Fruit fly (Drosophila melanogaster) whole organism, embryonic: Measurements from ENCODE around the gene CG17124.

Source experiments
- Atf3 ChIP-seq: fragments of 200-800 bp; sonication (Bioruptor generic); optimal IDR thresholded peaks from 3 replicates; lab custom pipeline; 2016; ENCODE audit warnings: missing biosample characterization, missing genetic modification characterization
- BEAF-32 ChIP-seq: fragments of 200-800 bp; sonication (Bioruptor generic); optimal IDR thresholded peaks from 3 replicates; lab custom pipeline; 2017; ENCODE audit warnings: missing biosample characterization, missing genetic modification characterization, mild to moderate bottlenecking, moderate library complexity, missing genetic modification reagents
- CG1024 ChIP-seq: fragments of 200-800 bp; sonication (Bioruptor generic); IDR thresholded peaks from 2 replicates; pipeline ENCODE4 v1.3.6; 2022; ENCODE audit warnings: missing biosample characterization, missing genetic modification characterization
- CG12155 ChIP-seq: fragments of 200-800 bp; sonication (Bioruptor generic); optimal IDR thresholded peaks from 3 replicates; lab custom pipeline; 2016; ENCODE audit warnings: missing biosample characterization, missing genetic modification characterization
- CG12769 ChIP-seq: fragments of 200-800 bp; sonication (Bioruptor generic); optimal IDR thresholded peaks from 2 replicates; lab custom pipeline; 2019; ENCODE audit warnings: missing biosample characterization, mild to moderate bottlenecking, missing genetic modification characterization, moderate library complexity
- CG13775 ChIP-seq: fragments of 200-800 bp; sonication (Bioruptor generic); optimal IDR thresholded peaks from 3 replicates; lab custom pipeline; 2017; ENCODE audit warnings: missing biosample characterization, mild to moderate bottlenecking, missing genetic modification characterization
- CG14965 ChIP-seq: fragments of 200-800 bp; sonication (Bioruptor generic); optimal IDR thresholded peaks from 2 replicates; lab custom pipeline; 2016; ENCODE audit warnings: missing biosample characterization, missing genetic modification characterization, borderline replicate concordance
- CG15514 ChIP-seq: fragments of 200-800 bp; sonication (Bioruptor generic); optimal IDR thresholded peaks from 3 replicates; lab custom pipeline; 2017; ENCODE audit warnings: missing biosample characterization, missing genetic modification characterization, mild to moderate bottlenecking, moderate library complexity, missing genetic modification reagents
- CG15601 ChIP-seq: fragments of 200-800 bp; sonication (Bioruptor generic); optimal IDR thresholded peaks from 3 replicates; lab custom pipeline; 2019; ENCODE audit warnings: missing biosample characterization, mild to moderate bottlenecking, missing genetic modification characterization, moderate library complexity
- CG17328 ChIP-seq: fragments of 200-800 bp; sonication (Bioruptor generic); IDR thresholded peaks from 2 replicates; pipeline ENCODE4 v1.3.6; 2022; ENCODE audit warnings: missing biosample characterization, missing genetic modification characterization
- CG17385 ChIP-seq: fragments of 200-800 bp; sonication (Bioruptor generic); optimal IDR thresholded peaks from 3 replicates; lab custom pipeline; 2018; ENCODE audit warnings: missing biosample characterization, mild to moderate bottlenecking, missing genetic modification characterization
- CG18476 ChIP-seq: fragments of 200-800 bp; sonication (Bioruptor generic); optimal IDR thresholded peaks from 2 replicates; lab custom pipeline; 2016; ENCODE audit warnings: missing biosample characterization, mild to moderate bottlenecking, missing genetic modification characterization
- CG33557 ChIP-seq: fragments of 200-800 bp; sonication (Bioruptor generic); optimal IDR thresholded peaks from 2 replicates; lab custom pipeline; 2019; ENCODE audit warnings: missing biosample characterization, mild to moderate bottlenecking, missing genetic modification characterization, moderate library complexity
- CG43689 ChIP-seq: fragments of 200-800 bp; sonication (Bioruptor generic); IDR thresholded peaks from 2 replicates; pipeline ENCODE4 v1.3.6; 2022; ENCODE audit warnings: missing biosample characterization, missing genetic modification characterization
- CG4707 ChIP-seq: fragments of 200-800 bp; sonication (Bioruptor generic); optimal IDR thresholded peaks from 2 replicates; lab custom pipeline; 2018; ENCODE audit warnings: missing biosample characterization, mild to moderate bottlenecking, missing genetic modification characterization, moderate library complexity
- CG4730 ChIP-seq: fragments of 200-800 bp; sonication (Bioruptor generic); IDR thresholded peaks from 2 replicates; pipeline ENCODE4 v1.3.6; 2022; ENCODE audit warnings: missing biosample characterization, missing genetic modification characterization
- CG8281 ChIP-seq: fragments of 200-800 bp; sonication (Bioruptor generic); optimal IDR thresholded peaks from 2 replicates; lab custom pipeline; 2018; ENCODE audit warnings: missing biosample characterization, mild to moderate bottlenecking, missing genetic modification characterization, moderate library complexity
- CG8765 ChIP-seq: fragments of 200-800 bp; sonication (Bioruptor generic); IDR thresholded peaks from 2 replicates; pipeline ENCODE4 v1.3.6; 2022; ENCODE audit warnings: missing biosample characterization, missing genetic modification characterization
- CG9215 ChIP-seq: fragments of 200-800 bp; sonication (Bioruptor generic); IDR thresholded peaks from 2 replicates; pipeline ENCODE4 v1.3.6; 2022; ENCODE audit warnings: missing biosample characterization, missing genetic modification characterization
- CG9932 ChIP-seq: fragments of 200-800 bp; sonication (Bioruptor generic); IDR thresholded peaks from 2 replicates; pipeline ENCODE4 v1.3.6; 2022; ENCODE audit warnings: missing biosample characterization, missing genetic modification characterization
- Drgx ChIP-seq: fragments of 200-800 bp; sonication (Bioruptor generic); IDR thresholded peaks from 2 replicates; pipeline ENCODE4 v1.3.6; 2022; ENCODE audit warnings: missing biosample characterization, missing genetic modification characterization
- Hr3 ChIP-seq: fragments of 200-800 bp; sonication (Bioruptor generic); optimal IDR thresholded peaks from 3 replicates; lab custom pipeline; 2016; ENCODE audit warnings: missing biosample characterization, missing genetic modification characterization
- NFAT ChIP-seq: fragments of 200-800 bp; sonication (Bioruptor generic); IDR thresholded peaks from 2 replicates; pipeline ENCODE4 v1.3.6; 2022; ENCODE audit warnings: missing biosample characterization, missing genetic modification characterization
- Nf-YC ChIP-seq: fragments of 200-800 bp; optimal IDR thresholded peaks from 3 replicates; lab custom pipeline; 2019; ENCODE audit warnings: missing biosample characterization, mild to moderate bottlenecking, missing genetic modification characterization, moderate library complexity
- Side ChIP-seq: fragments of 200-800 bp; sonication (Bioruptor generic); optimal IDR thresholded peaks from 2 replicates; lab custom pipeline; 2016; ENCODE audit warnings: missing biosample characterization, missing genetic modification characterization
- Sox100B ChIP-seq: fragments of 200-800 bp; sonication (Bioruptor generic); optimal IDR thresholded peaks from 3 replicates; lab custom pipeline; 2018; ENCODE audit warnings: missing biosample characterization, mild to moderate bottlenecking, missing genetic modification characterization
- Taf1 ChIP-seq: fragments of 200-800 bp; sonication (Bioruptor generic); IDR thresholded peaks from 2 replicates; pipeline ENCODE4 v1.3.6; 2022; ENCODE audit warnings: missing biosample characterization, missing genetic modification characterization
- Xrp1 ChIP-seq: fragments of 200-800 bp; sonication (Bioruptor generic); IDR thresholded peaks from 2 replicates; pipeline ENCODE4 v1.3.6; 2022; ENCODE audit warnings: missing biosample characterization, missing genetic modification characterization
- amos ChIP-seq: fragments of 200-800 bp; sonication (Bioruptor generic); IDR thresholded peaks from 2 replicates; pipeline ENCODE4 v1.3.6; 2022; ENCODE audit warnings: missing biosample characterization, missing genetic modification characterization; ENCODE audit not compliant: partially characterized antibody
- croc ChIP-seq: fragments of 200-800 bp; sonication (Bioruptor generic); conservative IDR thresholded peaks from 3 replicates; pipeline ENCODE4 v1.3.6; 2022; ENCODE audit warnings: missing biosample characterization, missing genetic modification characterization
- dimm ChIP-seq: fragments of 200-800 bp; sonication (Bioruptor generic); IDR thresholded peaks from 2 replicates; pipeline ENCODE4 v1.3.6; 2022; ENCODE audit warnings: missing biosample characterization, missing genetic modification characterization
- ems ChIP-seq: fragments of 200-800 bp; sonication (Bioruptor generic); optimal IDR thresholded peaks from 3 replicates; lab custom pipeline; 2016; ENCODE audit warnings: missing biosample characterization, missing genetic modification characterization
- en ChIP-seq: fragments of 200-800 bp; sonication (Bioruptor generic); optimal IDR thresholded peaks from 2 replicates; lab custom pipeline; 2016; ENCODE audit warnings: missing biosample characterization, missing genetic modification characterization
- fd64A ChIP-seq: fragments of 200-800 bp; sonication (Bioruptor generic); optimal IDR thresholded peaks from 3 replicates; lab custom pipeline; 2018; ENCODE audit warnings: missing biosample characterization, mild to moderate bottlenecking, missing genetic modification characterization
- fru ChIP-seq: fragments of >200 bp; optimal IDR thresholded peaks from 2 replicates; lab custom pipeline; 2017
- gcm ChIP-seq: fragments of 200-800 bp; sonication (Bioruptor generic); optimal IDR thresholded peaks from 2 replicates; lab custom pipeline; 2019; ENCODE audit warnings: missing biosample characterization, mild to moderate bottlenecking, missing genetic modification characterization, moderate library complexity
- gsb ChIP-seq: fragments of 200-800 bp; sonication (Bioruptor generic); IDR thresholded peaks from 2 replicates; pipeline ENCODE4 v1.3.6; 2022; ENCODE audit warnings: missing biosample characterization, missing genetic modification characterization
- ham ChIP-seq: fragments of 200-800 bp; sonication (Bioruptor generic); IDR thresholded peaks from 2 replicates; pipeline ENCODE4 v1.3.6; 2022; ENCODE audit warnings: missing biosample characterization, missing genetic modification characterization
- insv ChIP-seq, 2 experiments: fragments of 200-800 bp; sonication (Bioruptor generic); optimal IDR thresholded peaks; 3 replicates each; lab custom pipeline; 2016 to 2018; ENCODE audit warnings: missing biosample characterization in 2 of 2, missing genetic modification characterization in 2 of 2
- lmd ChIP-seq: fragments of 200-800 bp; sonication (Bioruptor generic); IDR thresholded peaks from 2 replicates; pipeline ENCODE4 v1.3.6; 2022; ENCODE audit warnings: missing biosample characterization, missing genetic modification characterization
- mld ChIP-seq: fragments of 200-800 bp; sonication (Bioruptor generic); IDR thresholded peaks from 3 replicates; pipeline ENCODE4 v1.3.6; 2022; ENCODE audit warnings: missing biosample characterization, missing genetic modification characterization; ENCODE audit not compliant: partially characterized antibody
- nom ChIP-seq: fragments of 200-800 bp; sonication (Bioruptor generic); optimal IDR thresholded peaks from 2 replicates; lab custom pipeline; 2017; ENCODE audit warnings: missing biosample characterization, missing genetic modification characterization, mild to moderate bottlenecking, moderate library complexity, missing genetic modification reagents
- peb ChIP-seq: fragments of 200-800 bp; sonication (Bioruptor generic); IDR thresholded peaks from 2 replicates; pipeline ENCODE4 v1.3.6; 2022; ENCODE audit warnings: missing biosample characterization, missing genetic modification characterization
- phol ChIP-seq: fragments of 200-800 bp; sonication (Bioruptor generic); optimal IDR thresholded peaks from 3 replicates; lab custom pipeline; 2018; ENCODE audit warnings: missing biosample characterization, mild to moderate bottlenecking, missing genetic modification characterization, moderate library complexity
- row ChIP-seq: fragments of 200-800 bp; sonication (Bioruptor generic); IDR thresholded peaks from 3 replicates; pipeline ENCODE4 v1.3.6; 2022; ENCODE audit warnings: missing biosample characterization, missing genetic modification characterization
- salm ChIP-seq: fragments of 200-800 bp; sonication (Bioruptor generic); optimal IDR thresholded peaks from 2 replicates; lab custom pipeline; 2018; ENCODE audit warnings: missing biosample characterization, mild to moderate bottlenecking, missing genetic modification characterization
- sc ChIP-seq, 3 experiments: fragments of >200 bp in 2 of 3; fragments of 200-800 bp in 1 of 3; sonication (Bioruptor generic) in 1 of 3; optimal IDR thresholded peaks; 2 replicates in 2 of 3; 3 replicates in 1 of 3; lab custom pipeline; 2017; ENCODE audit warnings: mild to moderate bottlenecking in 1 of 3, missing biosample characterization in 1 of 3, missing genetic modification characterization in 1 of 3, missing genetic modification reagents in 1 of 3
- sisA ChIP-seq: fragments of 200-800 bp; sonication (Bioruptor generic); IDR thresholded peaks from 2 replicates; pipeline ENCODE4 v1.3.6; 2022; ENCODE audit warnings: missing biosample characterization, missing genetic modification characterization
- unpg ChIP-seq: fragments of 200-800 bp; sonication (Bioruptor generic); optimal IDR thresholded peaks from 3 replicates; lab custom pipeline; 2018; ENCODE audit warnings: missing biosample characterization, mild to moderate bottlenecking, missing genetic modification characterization, moderate library complexity
- wdn ChIP-seq: fragments of 200-800 bp; sonication (Bioruptor generic); IDR thresholded peaks from 2 replicates; pipeline ENCODE4 v1.3.6; 2022; ENCODE audit warnings: missing biosample characterization, missing genetic modification characterization
- zf30C ChIP-seq: fragments of 200-800 bp; sonication (Bioruptor generic); optimal IDR thresholded peaks from 3 replicates; lab custom pipeline; 2018; ENCODE audit warnings: missing biosample characterization, mild to moderate bottlenecking, missing genetic modification characterization

Gene CG17124

DNA sequence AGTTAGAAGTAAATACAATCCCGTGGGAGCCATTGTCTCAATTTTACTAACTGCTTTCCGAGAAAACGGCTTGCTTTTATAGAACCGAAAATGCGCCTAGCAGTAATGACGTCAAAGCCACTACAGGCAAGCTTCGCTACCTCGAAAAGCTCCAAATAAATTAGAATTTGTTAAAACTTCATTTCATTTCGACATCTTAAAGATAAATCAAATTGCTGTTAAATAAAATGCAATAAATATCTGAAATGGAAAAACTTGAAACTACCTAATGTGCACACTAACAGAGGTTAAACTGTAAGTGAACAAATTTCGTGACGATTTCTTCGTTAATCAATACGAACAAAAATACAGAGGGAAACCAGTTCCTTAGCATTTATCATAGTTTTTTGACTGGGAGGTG lies 58.1 kb downstream of the CG17124 start, which contains the start of gene CG7300 (continued):
- TF ChIP-seq ems (peak; percentile 29), ham (no peak), Nf-YC (tag; lab: Kevin White, UChicago) (no peak), CG1024 (GFP tag; lab: Robert Waterston, UW) (no peak), salm (tag; lab: Kevin White, UChicago) (no peak), insv (GFP tag; optimal IDR thresholded peaks at IDR 0.05; lab: Kevin White, UChicago) (no peak), mld (GFP tag; lab: Robert Waterston, UW) (no peak), gsb (GFP tag; lab: Robert Waterston, UW) (0 out of 2 replicates have a peak, but pooled peaks have one; percentile 38), CG17328 (GFP tag; lab: Robert Waterston, UW) (peak; percentile 49), CG43689 (no peak), en (no peak), lmd (GFP tag; lab: Robert Waterston, UW) (peak; percentile 78), peb (GFP tag; lab: Robert Waterston, UW) (peak; percentile 31; the same call in 1 of the 2 replicates), Atf3 (GFP tag; lab: Kevin White, UChicago) (peak; percentile 1), CG15601 (tag; lab: Kevin White, UChicago) (peak; percentile 8), CG33557 (GFP tag; lab: Kevin White, UChicago) (no peak), fru (no peak), CG15514 (GFP tag; lab: Kevin White, UChicago) (peak; percentile 23), sc (optimal IDR thresholded peaks at IDR 0.05; lab: Kevin White, UChicago) (no peak), sc (GFP tag; optimal IDR thresholded peaks at IDR 0.05; lab: Kevin White, UChicago) (no peak), unpg (GFP tag; lab: Kevin White, UChicago) (peak; percentile 65), CG14965 (no peak), Xrp1 (GFP tag; lab: Robert Waterston, UW) (peak; percentile 68), Taf1 (GFP tag; lab: Robert Waterston, UW) (peak; percentile 72), Side (GFP tag; lab: Kevin White, UChicago) (no peak), fd64A (no peak), CG17385 (GFP tag; lab: Kevin White, UChicago) (peak; percentile 49), wdn (GFP tag; lab: Robert Waterston, UW) (0 out of 2 replicates have a peak, but pooled peaks have one; percentile 43), nom (GFP tag; lab: Kevin White, UChicago) (no peak), dimm (no peak), Sox100B (peak; percentile 12), sisA (GFP tag; lab: Robert Waterston, UW) (peak; percentile 27; the same call in 1 of the 2 replicates), CG4730 (GFP tag; lab: Robert Waterston, UW) (peak; percentile 40; the same call in 1 of the 2 replicates), CG9215 (GFP tag; lab: Robert Waterston, UW) (peak; percentile 61), croc (GFP tag; lab: Robert Waterston, UW) (no peak; the same call in 2 of the 3 replicates), Hr3 (GFP tag; lab: Kevin White, UChicago) (peak; percentile 15), gcm (GFP tag; lab: Kevin White, UChicago) (no peak), CG18476 (GFP tag; lab: Kevin White, UChicago) (no peak), zf30C (GFP tag; lab: Kevin White, UChicago) (no peak), amos (GFP tag; lab: Robert Waterston, UW) (no peak), CG13775 (no peak), row (GFP tag; lab: Robert Waterston, UW) (peak; percentile 73), BEAF-32 (GFP tag; lab: Kevin White, UChicago) (no peak), CG4707 (GFP tag; lab: Kevin White, UChicago) (no peak), CG8281 (tag; lab: Kevin White, UChicago) (no peak), CG12155 (GFP tag; lab: Kevin White, UChicago) (peak; percentile 53), Drgx (GFP tag; lab: Robert Waterston, UW) (no peak), CG8765 (no peak), NFAT (peak; percentile 64; the same call in 1 of the 2 replicates), CG12769 (tag; lab: Kevin White, UChicago) (peak; percentile 53), CG9932 (GFP tag; lab: Robert Waterston, UW) (peak; percentile 70), phol (tag; lab: Kevin White, UChicago) (peak; percentile 51)
